Fruit fly (Drosophila melanogaster) whole organism, embryonic: ENCODE data around the gene spdo.

Experiments used
- Aef1 ChIP-seq: fragments of 200-800 bp; sonication (Bioruptor generic); IDR thresholded peaks from 3 replicates; pipeline ENCODE4 v1.3.6; 2022; ENCODE audit warnings: missing biosample characterization, missing genetic modification characterization
- B-H2 ChIP-seq: fragments of 200-800 bp; sonication (Bioruptor generic); optimal IDR thresholded peaks from 2 replicates; lab custom pipeline; 2018; ENCODE audit warnings: missing biosample characterization, mild to moderate bottlenecking, missing genetic modification characterization
- BEAF-32 ChIP-seq: fragments of 200-800 bp; sonication (Bioruptor generic); optimal IDR thresholded peaks from 3 replicates; lab custom pipeline; 2017; ENCODE audit warnings: missing biosample characterization, missing genetic modification characterization, mild to moderate bottlenecking, moderate library complexity, missing genetic modification reagents
- CG1024 ChIP-seq: fragments of 200-800 bp; sonication (Bioruptor generic); IDR thresholded peaks from 2 replicates; pipeline ENCODE4 v1.3.6; 2022; ENCODE audit warnings: missing biosample characterization, missing genetic modification characterization
- CG10267 ChIP-seq: fragments of 200-800 bp; sonication (Bioruptor generic); optimal IDR thresholded peaks from 2 replicates; lab custom pipeline; 2018; ENCODE audit warnings: missing biosample characterization, mild to moderate bottlenecking, missing genetic modification characterization, moderate library complexity
- CG11504 ChIP-seq: fragments of 200-800 bp; sonication (Bioruptor generic); optimal IDR thresholded peaks from 3 replicates; lab custom pipeline; 2019; ENCODE audit warnings: missing biosample characterization, mild to moderate bottlenecking, missing genetic modification characterization, moderate library complexity
- CG13894 ChIP-seq: fragments of 200-800 bp; sonication (Bioruptor generic); optimal IDR thresholded peaks from 3 replicates; lab custom pipeline; 2018; ENCODE audit warnings: missing biosample characterization, mild to moderate bottlenecking, missing genetic modification characterization, moderate library complexity
- CG14667 ChIP-seq: fragments of 200-800 bp; sonication (Bioruptor generic); IDR thresholded peaks from 2 replicates; pipeline ENCODE4 v1.3.6; 2022; ENCODE audit warnings: missing biosample characterization, missing genetic modification characterization
- CG14710 ChIP-seq: fragments of 200-800 bp; sonication (Bioruptor generic); optimal IDR thresholded peaks from 3 replicates; lab custom pipeline; 2019; ENCODE audit warnings: missing biosample characterization, mild to moderate bottlenecking, missing genetic modification characterization, moderate library complexity
- CG17359 ChIP-seq: fragments of 200-800 bp; sonication (Bioruptor generic); optimal IDR thresholded peaks from 3 replicates; lab custom pipeline; 2018; ENCODE audit warnings: missing biosample characterization, mild to moderate bottlenecking, missing genetic modification characterization, moderate library complexity
- CG18011 ChIP-seq: fragments of 200-800 bp; sonication (Bioruptor generic); optimal IDR thresholded peaks from 2 replicates; lab custom pipeline; 2017; ENCODE audit warnings: missing biosample characterization, missing genetic modification characterization, mild to moderate bottlenecking, moderate library complexity, missing genotype
- CG18619 ChIP-seq: fragments of 200-800 bp; sonication (Bioruptor generic); optimal IDR thresholded peaks from 3 replicates; lab custom pipeline; 2017; ENCODE audit warnings: missing biosample characterization, mild to moderate bottlenecking, missing genetic modification characterization
- CG3065 ChIP-seq: fragments of 200-800 bp; sonication (Bioruptor generic); optimal IDR thresholded peaks from 2 replicates; lab custom pipeline; 2016; ENCODE audit warnings: missing biosample characterization, missing genetic modification characterization
- CG4424 ChIP-seq: fragments of 200-800 bp; sonication (Bioruptor generic); optimal IDR thresholded peaks from 3 replicates; lab custom pipeline; 2016; ENCODE audit warnings: missing biosample characterization, missing genetic modification characterization
- CG6689 ChIP-seq: fragments of 200-800 bp; sonication (Bioruptor generic); IDR thresholded peaks from 2 replicates; pipeline ENCODE4 v1.3.6; 2022; ENCODE audit warnings: missing biosample characterization, missing genetic modification characterization
- CG6791 ChIP-seq: fragments of 200-800 bp; sonication (Bioruptor generic); IDR thresholded peaks from 3 replicates; pipeline ENCODE4 v1.3.6; 2022; ENCODE audit warnings: missing biosample characterization, missing genetic modification characterization; ENCODE audit not compliant: partially characterized antibody
- CG7271 ChIP-seq: fragments of 200-800 bp; sonication (Bioruptor generic); optimal IDR thresholded peaks from 2 replicates; lab custom pipeline; 2018; ENCODE audit warnings: missing biosample characterization, mild to moderate bottlenecking, missing genetic modification characterization, moderate library complexity
- CG7786 ChIP-seq: fragments of 200-800 bp; sonication (Bioruptor generic); optimal IDR thresholded peaks from 2 replicates; lab custom pipeline; 2016; ENCODE audit warnings: missing biosample characterization, missing genetic modification characterization
- CG9609 ChIP-seq: fragments of 200-800 bp; sonication (Bioruptor generic); optimal IDR thresholded peaks from 3 replicates; lab custom pipeline; 2016; ENCODE audit warnings: missing biosample characterization, missing genetic modification characterization
- Dip3 ChIP-seq: fragments of 200-800 bp; sonication (Bioruptor generic); optimal IDR thresholded peaks from 3 replicates; lab custom pipeline; 2016; ENCODE audit warnings: missing biosample characterization, missing genetic modification characterization
- Dref ChIP-seq: fragments of 200-800 bp; sonication (Bioruptor generic); IDR thresholded peaks from 2 replicates; pipeline ENCODE4 v1.3.6; 2022; ENCODE audit warnings: missing biosample characterization, missing genetic modification characterization
- Drgx ChIP-seq: fragments of 200-800 bp; sonication (Bioruptor generic); IDR thresholded peaks from 2 replicates; pipeline ENCODE4 v1.3.6; 2022; ENCODE audit warnings: missing biosample characterization, missing genetic modification characterization
- Ets65A ChIP-seq: fragments of 200-800 bp; sonication (Bioruptor generic); peaks from one replicate; lab custom pipeline; 2016; ENCODE audit warnings: missing biosample characterization, missing genetic modification characterization
- Ets97D ChIP-seq: fragments of 200-800 bp; sonication (Bioruptor generic); optimal IDR thresholded peaks from 3 replicates; lab custom pipeline; 2016; ENCODE audit warnings: missing biosample characterization, missing genetic modification characterization
- GATAe ChIP-seq: fragments of 200-800 bp; sonication (Bioruptor generic); conservative IDR thresholded peaks from 2 replicates; pipeline ENCODE4 v1.3.6; 2022; ENCODE audit warnings: missing biosample characterization, missing genetic modification characterization
- Hmr ChIP-seq: fragments of 200-800 bp; sonication (Bioruptor generic); optimal IDR thresholded peaks from 3 replicates; lab custom pipeline; 2017; ENCODE audit warnings: mild to moderate bottlenecking, missing biosample characterization, missing genetic modification reagents, missing genetic modification characterization
- Hr3 ChIP-seq: fragments of 200-800 bp; sonication (Bioruptor generic); optimal IDR thresholded peaks from 3 replicates; lab custom pipeline; 2016; ENCODE audit warnings: missing biosample characterization, missing genetic modification characterization
- Lim3 ChIP-seq: fragments of 200-800 bp; sonication (Bioruptor generic); IDR thresholded peaks from 2 replicates; pipeline ENCODE4 v1.3.6; 2022; ENCODE audit warnings: missing biosample characterization, missing genetic modification characterization
- Lpt ChIP-seq: fragments of >200 bp; optimal IDR thresholded peaks from 2 replicates; lab custom pipeline; 2018; ENCODE audit warnings: missing biosample characterization, missing genetic modification characterization
- Myb ChIP-seq: fragments of 200-800 bp; sonication (Bioruptor generic); optimal IDR thresholded peaks from 2 replicates; lab custom pipeline; 2016; ENCODE audit warnings: missing biosample characterization, missing genetic modification characterization
- PHDP ChIP-seq: fragments of 200-800 bp; sonication (Bioruptor generic); optimal IDR thresholded peaks from 3 replicates; lab custom pipeline; 2018; ENCODE audit warnings: missing biosample characterization, mild to moderate bottlenecking, missing genetic modification characterization, moderate library complexity
- Xbp1 ChIP-seq: fragments of 200-800 bp; sonication (Bioruptor generic); optimal IDR thresholded peaks from 3 replicates; lab custom pipeline; 2016; ENCODE audit warnings: missing biosample characterization, mild to moderate bottlenecking, missing genetic modification characterization
- amos ChIP-seq: fragments of 200-800 bp; sonication (Bioruptor generic); IDR thresholded peaks from 2 replicates; pipeline ENCODE4 v1.3.6; 2022; ENCODE audit warnings: missing biosample characterization, missing genetic modification characterization; ENCODE audit not compliant: partially characterized antibody
- bbx ChIP-seq: fragments of 200-800 bp; sonication (Bioruptor generic); IDR thresholded peaks from 2 replicates; pipeline ENCODE4 v1.3.6; 2022; ENCODE audit warnings: missing biosample characterization, missing genetic modification characterization; ENCODE audit not compliant: partially characterized antibody
- br ChIP-seq: fragments of >200 bp; optimal IDR thresholded peaks from 2 replicates; lab custom pipeline; 2017
- ci ChIP-seq: fragments of 200-800 bp; sonication (Bioruptor generic); IDR thresholded peaks from 3 replicates; pipeline ENCODE4 v1.3.6; 2022; ENCODE audit warnings: missing biosample characterization, missing genetic modification characterization
- dati ChIP-seq: fragments of 200-800 bp; sonication (Bioruptor generic); IDR thresholded peaks from 2 replicates; pipeline ENCODE4 v1.3.6; 2022; ENCODE audit warnings: missing biosample characterization, missing genetic modification characterization
- hbn ChIP-seq: fragments of 200-800 bp; sonication (Bioruptor generic); IDR thresholded peaks from 2 replicates; pipeline ENCODE4 v1.3.6; 2022; ENCODE audit warnings: missing biosample characterization, missing genetic modification characterization; ENCODE audit not compliant: partially characterized antibody
- her ChIP-seq: fragments of 200-800 bp; sonication (Bioruptor generic); optimal IDR thresholded peaks from 2 replicates; lab custom pipeline; 2016; ENCODE audit warnings: missing biosample characterization, missing genetic modification characterization
- lola ChIP-seq, 3 experiments: fragments of >200 bp in 2 of 3; fragments of 200-800 bp in 1 of 3; sonication (Bioruptor generic) in 1 of 3; optimal IDR thresholded peaks; 2 replicates each; lab custom pipeline; 2017 to 2019; ENCODE audit warnings: missing biosample characterization in 3 of 3, missing genetic modification characterization in 3 of 3, mild to moderate bottlenecking in 1 of 3, moderate library complexity in 1 of 3
- luna ChIP-seq: fragments of 200-800 bp; sonication (Bioruptor generic); optimal IDR thresholded peaks from 2 replicates; lab custom pipeline; 2016; ENCODE audit warnings: missing biosample characterization, missing genetic modification characterization
- nau ChIP-seq: fragments of 200-800 bp; sonication (Bioruptor generic); optimal IDR thresholded peaks from 3 replicates; lab custom pipeline; 2017; ENCODE audit warnings: missing biosample characterization, mild to moderate bottlenecking, missing genetic modification characterization, missing genetic modification reagents
- p53 ChIP-seq: fragments of 200-800 bp; sonication (Bioruptor generic); optimal IDR thresholded peaks from 2 replicates; lab custom pipeline; 2016; ENCODE audit warnings: missing biosample characterization, missing genetic modification characterization
- pb ChIP-seq: fragments of 200-800 bp; sonication (Bioruptor generic); optimal IDR thresholded peaks from 3 replicates; lab custom pipeline; 2016; ENCODE audit warnings: missing biosample characterization, missing genetic modification characterization
- sc ChIP-seq, 3 experiments: fragments of >200 bp in 2 of 3; fragments of 200-800 bp in 1 of 3; sonication (Bioruptor generic) in 1 of 3; optimal IDR thresholded peaks; 2 replicates in 2 of 3; 3 replicates in 1 of 3; lab custom pipeline; 2017; ENCODE audit warnings: mild to moderate bottlenecking in 1 of 3, missing biosample characterization in 1 of 3, missing genetic modification characterization in 1 of 3, missing genetic modification reagents in 1 of 3
- sqz ChIP-seq: fragments of 200-800 bp; sonication (Bioruptor generic); optimal IDR thresholded peaks from 3 replicates; lab custom pipeline; 2018; ENCODE audit warnings: missing biosample characterization, mild to moderate bottlenecking, missing genetic modification characterization
- tin ChIP-seq: fragments of 200-800 bp; sonication (Bioruptor generic); optimal IDR thresholded peaks from 3 replicates; lab custom pipeline; 2016; ENCODE audit warnings: missing biosample characterization, missing genetic modification characterization
- vnd ChIP-seq: fragments of 200-800 bp; sonication (Bioruptor generic); IDR thresholded peaks from 3 replicates; pipeline ENCODE4 v1.3.6; 2022; ENCODE audit warnings: missing biosample characterization, missing genetic modification characterization; ENCODE audit not compliant: partially characterized antibody
- zen ChIP-seq: fragments of 200-800 bp; sonication (Bioruptor generic); optimal IDR thresholded peaks from 3 replicates; lab custom pipeline; 2018; ENCODE audit warnings: missing biosample characterization, mild to moderate bottlenecking, missing genetic modification characterization, moderate library complexity

Gene spdo

dm6 chr3R:30459066-30459935, 17.2 kb upstream of the spdo start, which contains the start of the genes CG2224 and CDase (continued):
- TF ChIP-seq BEAF-32 (GFP tag; lab: Kevin White, UChicago) = peak; percentile 82
- TF ChIP-seq CG6689 (GFP tag; lab: Robert Waterston, UW) = no peak
- TF ChIP-seq nau (GFP tag; lab: Kevin White, UChicago) = no peak
- no peak for TF ChIP-seq zen (tag; lab: Kevin White, UChicago)
- TF ChIP-seq hbn (GFP tag; lab: Robert Waterston, UW) = peak; percentile 97
- no peak for TF ChIP-seq B-H2 (GFP tag; lab: Kevin White, UChicago)
- no peak for TF ChIP-seq CG9609 (GFP tag; lab: Kevin White, UChicago)
- no peak for TF ChIP-seq GATAe
- TF ChIP-seq CG18619 (GFP tag; lab: Kevin White, UChicago) = no peak
- TF ChIP-seq br (lab: Kevin White, UChicago) = no peak
- TF ChIP-seq Drgx (GFP tag; lab: Robert Waterston, UW) = no peak
- no peak for TF ChIP-seq Dip3
- TF ChIP-seq Ets65A (GFP tag; lab: Kevin White, UChicago) = peak; percentile 35
- TF ChIP-seq Lim3 (GFP tag; lab: Robert Waterston, UW) = no peak
- peak; percentile 92 for TF ChIP-seq CG6791 (GFP tag; lab: Robert Waterston, UW)
- peak; percentile 89 for TF ChIP-seq amos (GFP tag; lab: Robert Waterston, UW)
- TF ChIP-seq tin (GFP tag; lab: Kevin White, UChicago) = no peak
- TF ChIP-seq CG14710 (tag; lab: Kevin White, UChicago) = no peak
- TF ChIP-seq CG4424 (GFP tag; lab: Kevin White, UChicago) = no peak
- TF ChIP-seq Hr3 (GFP tag; lab: Kevin White, UChicago) = no peak
- TF ChIP-seq Aef1 (GFP tag; lab: Robert Waterston, UW) = no peak
- TF ChIP-seq dati = no peak
- no peak for TF ChIP-seq CG7786
- TF ChIP-seq Xbp1 (GFP tag; lab: Kevin White, UChicago) = no peak
- TF ChIP-seq CG7271 (tag; lab: Kevin White, UChicago) = no peak
- peak; percentile 8 for TF ChIP-seq PHDP (tag; lab: Kevin White, UChicago)
- no peak for TF ChIP-seq Hmr (GFP tag; lab: Kevin White, UChicago)
- no peak for TF ChIP-seq CG11504 (tag; lab: Kevin White, UChicago)
- peak; percentile 86 for TF ChIP-seq vnd (GFP tag; lab: Robert Waterston, UW)
- TF ChIP-seq pb = no peak
- TF ChIP-seq CG1024 (GFP tag; lab: Robert Waterston, UW) = no peak
- TF ChIP-seq CG14667 (GFP tag; lab: Robert Waterston, UW) = no peak
- TF ChIP-seq ci (GFP tag; lab: Robert Waterston, UW) = no peak
- peak; percentile 97 for TF ChIP-seq Dref (GFP tag; lab: Robert Waterston, UW)
- no peak for TF ChIP-seq CG18011 (GFP tag; lab: Kevin White, UChicago)
- TF ChIP-seq Myb (GFP tag; lab: Kevin White, UChicago) = peak; percentile 96
- TF ChIP-seq sc (optimal IDR thresholded peaks at IDR 0.05; lab: Kevin White, UChicago) = no peak
- TF ChIP-seq sc (GFP tag; optimal IDR thresholded peaks at IDR 0.05; lab: Kevin White, UChicago) = no peak
- no peak for TF ChIP-seq lola (GFP tag; optimal IDR thresholded peaks at IDR 0.05; lab: Kevin White, UChicago)
- no peak for TF ChIP-seq CG17359 (tag; lab: Kevin White, UChicago)
- no peak for TF ChIP-seq CG3065 (GFP tag; lab: Kevin White, UChicago)
- no peak for TF ChIP-seq p53 (GFP tag; lab: Kevin White, UChicago)
- no peak for TF ChIP-seq Ets97D (GFP tag; lab: Kevin White, UChicago)
- TF ChIP-seq CG13894 (tag; lab: Kevin White, UChicago) = no peak
- TF ChIP-seq sqz (GFP tag; lab: Kevin White, UChicago) = no peak
- TF ChIP-seq CG10267 (tag; lab: Kevin White, UChicago) = no peak
- TF ChIP-seq luna (GFP tag; lab: Kevin White, UChicago) = no peak
- no peak for TF ChIP-seq Lpt (GFP tag; lab: Kevin White, UChicago)
- TF ChIP-seq her (GFP tag; lab: Kevin White, UChicago) = peak; percentile 98
- TF ChIP-seq bbx (GFP tag; lab: Robert Waterston, UW) = peak; percentile 94
